Worm (Caenorhabditis elegans): Measurements from ENCODE around the gene F11A5.17.

DNA sequence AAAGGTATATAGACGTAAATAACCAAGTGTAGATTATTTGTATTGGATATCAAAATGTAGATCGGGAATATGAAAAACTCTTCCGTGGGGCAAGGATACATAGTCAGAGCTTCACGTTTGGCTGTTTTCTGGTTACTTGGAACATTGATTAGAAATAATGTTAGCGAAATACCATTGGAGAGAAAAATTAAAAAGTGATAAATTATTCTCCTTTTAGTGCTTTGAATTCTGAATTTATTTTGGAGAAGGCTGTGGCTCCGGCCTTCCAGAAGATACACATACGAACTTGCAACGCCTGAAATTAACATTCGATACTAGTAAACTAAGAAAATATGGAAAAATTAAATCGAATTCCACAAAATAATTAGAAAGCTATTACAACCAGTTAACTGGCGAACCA is 33.8 kb downstream of the F11A5.17 start, which contains the start of gene srh-98:
- TF ChIP-seq mab-5 (tag; optimal IDR thresholded peaks at IDR 0.05) = no peak
- no peak for TF ChIP-seq elt-1 (tag; optimal IDR thresholded peaks at IDR 0.05; ENCODE audit: borderline replicate concordance, insufficient read depth)
- no peak for TF ChIP-seq nhr-237 (tag; optimal IDR thresholded peaks at IDR 0.05)
- no peak for TF ChIP-seq elt-3 (tag; optimal IDR thresholded peaks at IDR 0.05)
- TF ChIP-seq nhr-28 (tag; optimal IDR thresholded peaks at IDR 0.05) = no peak
- no peak for TF ChIP-seq bed-3 (GFP tag; optimal IDR thresholded peaks at IDR 0.05)
- TF ChIP-seq pha-4 (tag; optimal IDR thresholded peaks at IDR 0.05) = no peak
- no peak for TF ChIP-seq unc-62 (GFP tag; optimal IDR thresholded peaks at IDR 0.05)
- TF ChIP-seq lin-13 (tag; optimal IDR thresholded peaks at IDR 0.05) = no peak
- no peak for TF ChIP-seq lsy-2 (tag; optimal IDR thresholded peaks at IDR 0.05)
- no peak for TF ChIP-seq unc-39 (tag; optimal IDR thresholded peaks at IDR 0.05)
- no peak for TF ChIP-seq snpc-4 (tag; optimal IDR thresholded peaks at IDR 0.05)
